Fruit fly (Drosophila melanogaster) whole organism, wandering third instar larva: ENCODE measurements around the gene CG43153.
A peak's percentile ranks its signal among the peaks of the same experiment; 100 is the strongest.

ENCODE experiments used
- Abd-B ChIP-seq: fragments of >200 bp; optimal IDR thresholded peaks from 2 replicates; lab custom pipeline; 2017; ENCODE audit warnings: missing biosample characterization, missing genetic modification characterization
- CG32264 ChIP-seq: fragments of 200-800 bp; sonication (Bioruptor generic); optimal IDR thresholded peaks from 2 replicates; lab custom pipeline; 2016; ENCODE audit warnings: missing biosample characterization, missing genetic modification characterization
- CG9705 ChIP-seq: fragments of 200-800 bp; sonication (Bioruptor generic); optimal IDR thresholded peaks from 2 replicates; lab custom pipeline; 2018; ENCODE audit warnings: missing biosample characterization, mild to moderate bottlenecking, missing genetic modification characterization
- CrebA ChIP-seq: fragments of 200-800 bp; sonication (Bioruptor generic); optimal IDR thresholded peaks from 2 replicates; lab custom pipeline; 2016; ENCODE audit warnings: missing biosample characterization, mild to moderate bottlenecking, missing genetic modification characterization, borderline replicate concordance
- Dfd ChIP-seq: fragments of >200 bp; optimal IDR thresholded peaks from 2 replicates; lab custom pipeline; 2017; ENCODE audit warnings: missing biosample characterization, missing genetic modification characterization
- Dif ChIP-seq: fragments of 200-275, 200-300 bp; sonication (Bioruptor generic); optimal IDR thresholded peaks from 2 replicates; lab custom pipeline; 2018; ENCODE audit warnings: missing biosample characterization, missing genetic modification characterization; ENCODE audit not compliant: partially characterized antibody
- GATAd ChIP-seq: sonication (Bioruptor generic); optimal IDR thresholded peaks from 2 replicates; lab custom pipeline; 2016; ENCODE audit warnings: missing biosample characterization, missing genetic modification characterization
- HLH106 ChIP-seq: fragments of 200-800 bp; optimal IDR thresholded peaks from 3 replicates; lab custom pipeline; 2019; ENCODE audit warnings: missing biosample characterization, mild to moderate bottlenecking, missing genetic modification characterization, moderate library complexity
- Hnf4 ChIP-seq: fragments of 200-800 bp; sonication (Bioruptor generic); optimal IDR thresholded peaks from 2 replicates; lab custom pipeline; 2016; ENCODE audit warnings: missing biosample characterization, mild to moderate bottlenecking, missing genetic modification characterization
- Hr78 ChIP-seq: fragments of >200 bp; optimal IDR thresholded peaks from 2 replicates; lab custom pipeline; 2017; ENCODE audit warnings: missing biosample characterization, missing genetic modification characterization
- Hr83 ChIP-seq: fragments of 200-300 bp; sonication (Bioruptor generic); optimal IDR thresholded peaks from 2 replicates; lab custom pipeline; 2016; ENCODE audit warnings: missing biosample characterization, mild to moderate bottlenecking, missing genetic modification characterization, moderate library complexity; ENCODE audit not compliant: poor library complexity, severe bottlenecking
- Jra ChIP-seq: sonication (Bioruptor generic); optimal IDR thresholded peaks from 2 replicates; lab custom pipeline; 2016; ENCODE audit warnings: missing biosample characterization, missing genetic modification characterization
- Mio ChIP-seq: sonication (Bioruptor generic); optimal IDR thresholded peaks from 2 replicates; lab custom pipeline; 2016; ENCODE audit warnings: missing biosample characterization, missing genetic modification characterization
- Myc ChIP-seq: fragments of >200 bp; optimal IDR thresholded peaks from 2 replicates; lab custom pipeline; 2017
- N ChIP-seq: fragments of >200 bp; optimal IDR thresholded peaks from 2 replicates; lab custom pipeline; 2018; ENCODE audit warnings: missing biosample characterization, missing external identifiers, missing genetic modification characterization
- OdsH ChIP-seq: fragments of 200-800 bp; sonication (Bioruptor generic); optimal IDR thresholded peaks from 2 replicates; lab custom pipeline; 2016; ENCODE audit warnings: missing biosample characterization, mild to moderate bottlenecking, missing genetic modification characterization
- Rel ChIP-seq, 2 experiments: fragments of 200-800 bp; sonication (Bioruptor generic) in 1 of 2; optimal IDR thresholded peaks; 2 replicates in 1 of 2; 3 replicates in 1 of 2; lab custom pipeline; 2016 to 2019; ENCODE audit warnings: mild to moderate bottlenecking in 2 of 2, missing biosample characterization in 2 of 2, missing genetic modification characterization in 2 of 2, moderate library complexity in 1 of 2
- Sp1 ChIP-seq: fragments of 200-800 bp; sonication (Bioruptor generic); optimal IDR thresholded peaks from 3 replicates; lab custom pipeline; 2019; ENCODE audit warnings: missing biosample characterization, mild to moderate bottlenecking, missing genetic modification characterization, moderate library complexity
- Vsx2 ChIP-seq: fragments of 200-300, 225-300 bp; sonication (Bioruptor generic); optimal IDR thresholded peaks from 2 replicates; lab custom pipeline; 2018; ENCODE audit warnings: missing biosample characterization, missing genetic modification characterization; ENCODE audit not compliant: partially characterized antibody
- br ChIP-seq: fragments of 200-800 bp; sonication (Bioruptor generic); optimal IDR thresholded peaks from 2 replicates; lab custom pipeline; 2016; ENCODE audit warnings: missing biosample characterization, missing genetic modification characterization
- brk ChIP-seq: fragments of 200-800 bp; sonication (Bioruptor generic); optimal IDR thresholded peaks from 2 replicates; lab custom pipeline; 2016; ENCODE audit warnings: missing biosample characterization, mild to moderate bottlenecking, missing genetic modification characterization
- dl ChIP-seq, 2 experiments: fragments of 175-275, 200-275 bp in 1 of 2; fragments of 200-275 bp in 1 of 2; sonication (Bioruptor generic); optimal IDR thresholded peaks; lab custom pipeline; 2018; ENCODE audit warnings: mild to moderate bottlenecking in 2 of 2, missing biosample characterization in 2 of 2, missing genetic modification characterization in 2 of 2, moderate library complexity in 2 of 2; ENCODE audit not compliant: partially characterized antibody in 2 of 2, insufficient read depth in 1 of 2
- dmrt93B ChIP-seq: fragments of 200-800 bp; sonication (Bioruptor generic); optimal IDR thresholded peaks from 2 replicates; lab custom pipeline; 2018; ENCODE audit warnings: missing biosample characterization, mild to moderate bottlenecking, missing genetic modification characterization
- dsf ChIP-seq: sonication (Bioruptor generic); optimal IDR thresholded peaks from 2 replicates; lab custom pipeline; 2016; ENCODE audit warnings: missing biosample characterization, missing genetic modification characterization, borderline replicate concordance
- ey ChIP-seq: fragments of 200-800 bp; sonication (Bioruptor generic); optimal IDR thresholded peaks from 2 replicates; lab custom pipeline; 2016; ENCODE audit warnings: missing biosample characterization, missing genetic modification characterization
- foxo ChIP-seq, 2 experiments: fragments of 200-800 bp; sonication (Bioruptor generic); optimal IDR thresholded peaks; 2 replicates in 1 of 2; 3 replicates in 1 of 2; lab custom pipeline; 2016 to 2017; ENCODE audit warnings: missing biosample characterization in 2 of 2, missing genetic modification characterization in 2 of 2
- fru ChIP-seq: fragments of 200-800 bp; sonication (Bioruptor generic); optimal IDR thresholded peaks from 3 replicates; lab custom pipeline; 2016; ENCODE audit warnings: missing biosample characterization, mild to moderate bottlenecking, missing genetic modification characterization
- h ChIP-seq: fragments of 200-800 bp; sonication (Bioruptor generic); optimal IDR thresholded peaks from 3 replicates; lab custom pipeline; 2016; ENCODE audit warnings: missing biosample characterization, mild to moderate bottlenecking, missing genetic modification characterization
- jim ChIP-seq: fragments of 175-275, 200-325 bp; sonication (Bioruptor generic); optimal IDR thresholded peaks from 2 replicates; lab custom pipeline; 2016; ENCODE audit warnings: missing biosample characterization, mild to moderate bottlenecking, missing genetic modification characterization
- lola ChIP-seq: fragments of >200 bp; optimal IDR thresholded peaks from 2 replicates; lab custom pipeline; 2017; ENCODE audit warnings: missing biosample characterization, missing genetic modification characterization
- pan ChIP-seq: fragments of >200 bp; optimal IDR thresholded peaks from 2 replicates; lab custom pipeline; 2017
- psq ChIP-seq: fragments of 200-800 bp; sonication (Bioruptor generic); optimal IDR thresholded peaks from 3 replicates; lab custom pipeline; 2017; ENCODE audit warnings: missing biosample characterization, mild to moderate bottlenecking, missing genetic modification characterization, moderate library complexity
- rgr ChIP-seq: fragments of 200-800 bp; sonication (Bioruptor generic); optimal IDR thresholded peaks from 3 replicates; lab custom pipeline; 2016; ENCODE audit warnings: missing biosample characterization, mild to moderate bottlenecking, missing genetic modification characterization
- sage ChIP-seq: fragments of 200-800 bp; sonication (Bioruptor generic); optimal IDR thresholded peaks from 2 replicates; lab custom pipeline; 2016; ENCODE audit warnings: missing biosample characterization, mild to moderate bottlenecking, missing genetic modification characterization
- sv ChIP-seq: fragments of 200-800 bp; sonication (Bioruptor generic); optimal IDR thresholded peaks from 3 replicates; lab custom pipeline; 2016; ENCODE audit warnings: missing biosample characterization, missing genetic modification characterization
- tai ChIP-seq: sonication (Bioruptor generic); optimal IDR thresholded peaks from 2 replicates; lab custom pipeline; 2016; ENCODE audit warnings: missing biosample characterization, missing genetic modification characterization
- usp ChIP-seq: fragments of >200 bp; optimal IDR thresholded peaks from 2 replicates; lab custom pipeline; 2017; ENCODE audit warnings: missing biosample characterization, missing genetic modification characterization
- woc ChIP-seq: sonication (Bioruptor generic); optimal IDR thresholded peaks from 2 replicates; lab custom pipeline; 2016; ENCODE audit warnings: missing biosample characterization, mild to moderate bottlenecking, missing genetic modification characterization

CG43153 gene

DNA sequence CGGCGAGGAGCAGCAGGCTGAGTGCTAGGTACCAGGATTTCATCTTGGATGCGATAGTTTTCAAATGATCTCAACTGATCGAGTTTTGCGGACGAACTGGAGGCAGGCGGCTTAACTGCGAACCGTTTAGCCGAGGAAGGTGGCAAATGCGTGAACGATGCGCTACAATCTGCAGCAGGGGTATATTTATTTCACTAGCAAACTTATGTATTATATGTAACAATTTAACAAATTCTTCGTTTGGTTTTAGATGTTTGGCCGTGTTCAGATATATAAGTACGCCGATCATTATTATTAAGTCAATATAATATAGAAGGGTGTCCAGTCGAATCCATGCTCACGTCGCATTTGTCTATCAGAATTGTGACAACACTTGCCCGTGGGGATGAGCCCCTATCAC lies 8.4 kb upstream of the CG43153 start, which contains the start of gene CG31706:
CG31706 (minus strand) TSS at position 101 of the 400 bp plus-strand sequence.
- no peak for TF ChIP-seq lola
- TF ChIP-seq pan (lab: Kevin White, UChicago): no peak
- no peak for TF ChIP-seq Abd-B (GFP tag; lab: Kevin White, UChicago)
- no peak for TF ChIP-seq h
- no peak for TF ChIP-seq HLH106
- no peak for TF ChIP-seq sage (GFP tag; lab: Kevin White, UChicago)

DNA sequence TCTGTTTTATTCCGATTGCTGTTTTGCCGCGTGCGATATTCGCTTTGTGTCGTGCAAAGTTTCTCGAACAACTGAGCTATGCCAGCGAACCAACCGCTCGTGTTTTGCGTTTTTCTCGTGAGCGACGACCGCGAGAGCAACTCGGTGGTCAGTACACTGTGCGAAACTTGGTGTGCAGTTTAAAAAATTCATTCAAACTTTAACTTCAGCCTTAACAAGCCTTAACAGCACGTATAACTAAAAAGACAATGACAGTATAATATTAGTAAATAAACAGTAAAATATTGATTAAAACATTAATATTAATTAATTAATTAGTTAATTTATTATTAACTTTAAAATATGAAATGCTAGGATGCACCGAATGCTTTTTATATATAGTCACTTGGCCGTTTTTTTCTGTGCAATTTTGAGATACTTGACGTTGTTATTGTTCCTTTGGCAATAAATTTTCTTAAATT lies 5.6 kb upstream of the CG43153 start, which contains the start of gene CG31705:
CG31705 (minus strand) TSS at position 77 of the 461 bp plus-strand sequence.
- peak; percentile 23 for TF ChIP-seq Dif
- peak; percentile 4 for TF ChIP-seq br
- no peak for TF ChIP-seq N (GFP tag; lab: Kevin White, UChicago)
- TF ChIP-seq Abd-B (GFP tag; lab: Kevin White, UChicago): no peak
- no peak for TF ChIP-seq Jra (GFP tag; lab: Kevin White, UChicago)
- no peak for TF ChIP-seq Rel (GFP tag; optimal IDR thresholded peaks at IDR 0.05; lab: Kevin White, UChicago)
- TF ChIP-seq Rel (tag; optimal IDR thresholded peaks at IDR 0.05; lab: Kevin White, UChicago): peak; percentile 34
- peak; percentile 51 for TF ChIP-seq rgr (GFP tag; lab: Kevin White, UChicago)
- no peak for TF ChIP-seq dl (GFP tag; optimal IDR thresholded peaks at IDR 0.05; lab: Kevin White, UChicago; ENCODE audit: insufficient read depth in 1 of 2, partially characterized antibody in 2 of 2)
- peak; percentile 60 for TF ChIP-seq psq
- TF ChIP-seq CG9705 (GFP tag; lab: Kevin White, UChicago): no peak
- TF ChIP-seq Sp1 (GFP tag; lab: Kevin White, UChicago): peak; percentile 70
- TF ChIP-seq CG32264 (GFP tag; lab: Kevin White, UChicago): no peak
- peak; percentile 69 for TF ChIP-seq dmrt93B
- TF ChIP-seq HLH106: peak; percentile 64
- peak in 1 of 2 experiments; percentile 52 for TF ChIP-seq foxo (GFP tag; optimal IDR thresholded peaks at IDR 0.05; lab: Kevin White, UChicago)
- TF ChIP-seq Mio (GFP tag; lab: Kevin White, UChicago): no peak
- TF ChIP-seq fru (GFP tag; lab: Kevin White, UChicago): peak; percentile 13
- no peak for TF ChIP-seq ey (GFP tag; lab: Kevin White, UChicago)
- TF ChIP-seq Hr83: no peak
- TF ChIP-seq usp (GFP tag; lab: Kevin White, UChicago): no peak
- no peak for TF ChIP-seq Vsx2 (GFP tag; lab: Kevin White, UChicago)
- TF ChIP-seq lola: no peak
- peak; percentile 49 for TF ChIP-seq OdsH (GFP tag; lab: Kevin White, UChicago)
- TF ChIP-seq GATAd (GFP tag; lab: Kevin White, UChicago): no peak
- TF ChIP-seq Hnf4 (GFP tag; lab: Kevin White, UChicago): no peak
- TF ChIP-seq sv: no peak
- no peak for TF ChIP-seq Hr78 (GFP tag; lab: Kevin White, UChicago)
- TF ChIP-seq Dfd (GFP tag; lab: Kevin White, UChicago): peak; percentile 51
- TF ChIP-seq dsf: no peak
- TF ChIP-seq jim (GFP tag; lab: Kevin White, UChicago): no peak
- no peak for TF ChIP-seq tai (GFP tag; lab: Kevin White, UChicago)
- TF ChIP-seq CrebA (GFP tag; lab: Kevin White, UChicago): no peak
- no peak for TF ChIP-seq Myc (lab: Kevin White, UChicago)
- TF ChIP-seq brk (GFP tag; lab: Kevin White, UChicago): no peak
- no peak for TF ChIP-seq pan (lab: Kevin White, UChicago)
- peak; percentile 12 for TF ChIP-seq h
- TF ChIP-seq woc (GFP tag; lab: Kevin White, UChicago): no peak
- TF ChIP-seq sage (GFP tag; lab: Kevin White, UChicago): no peak

DNA sequence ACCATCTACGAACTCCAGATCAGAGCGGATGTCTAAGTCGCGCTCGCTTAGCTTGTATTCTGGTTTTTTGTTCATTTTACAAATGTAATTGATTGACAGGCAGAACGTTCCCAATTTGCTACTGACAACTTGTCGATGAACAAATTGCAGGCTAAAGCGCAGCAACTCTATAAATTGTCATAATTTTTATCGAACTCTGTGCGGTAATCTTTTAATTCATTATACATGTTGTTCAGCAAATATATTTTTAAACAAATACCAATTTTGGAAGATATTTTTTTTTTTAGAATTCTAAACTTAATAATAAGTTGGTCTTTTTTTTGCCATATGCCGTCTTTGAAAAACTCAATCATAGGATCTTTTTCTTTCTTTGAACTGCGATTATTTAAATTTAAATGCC lies 1.4 kb downstream of the CG43153 start, which contains the start of gene CG14930:
CG14930 (minus strand) TSS at position 101 of the 400 bp plus-strand sequence.
- TF ChIP-seq Dfd (GFP tag; lab: Kevin White, UChicago) (no peak), brk (GFP tag; lab: Kevin White, UChicago) (no peak), dl (GFP tag; optimal IDR thresholded peaks at IDR 0.05; lab: Kevin White, UChicago; ENCODE audit: insufficient read depth in 1 of 2, partially characterized antibody in 2 of 2) (no peak), CG9705 (GFP tag; lab: Kevin White, UChicago) (no peak)
- TF ChIP-seq, all 38 proteins: peak for 0
